Worm (Caenorhabditis elegans) whole organism, L1 larva: ENCODE measurements around the gene F32B6.4.

Experiments
- C04F5.9 ChIP-seq: sonication (generic microtip); optimal IDR thresholded peaks from 2 replicates; lab custom pipeline; 2016; ENCODE audit warnings: missing genetic modification characterization, missing compliant biosample characterization
- C34B4.2 ChIP-seq: sonication (generic microtip); optimal IDR thresholded peaks from 2 replicates; lab custom pipeline; 2017; ENCODE audit warnings: mild to moderate bottlenecking, missing genetic modification characterization, missing compliant biosample characterization
- F16B12.6 ChIP-seq: fragments of 150-350 bp; optimal IDR thresholded peaks from 2 replicates; lab custom pipeline; 2014; ENCODE audit warnings: missing biosample characterization, missing genetic modification characterization
- Y116A8C.19 ChIP-seq: sonication (generic microtip); optimal IDR thresholded peaks from 2 replicates; lab custom pipeline; 2016; ENCODE audit warnings: missing compliant biosample characterization, missing genetic modification characterization, borderline replicate concordance
- alr-1 ChIP-seq: fragments of 200-800 bp; sonication (Bioruptor generic); optimal IDR thresholded peaks from 2 replicates; lab custom pipeline; 2018; ENCODE audit warnings: borderline replicate concordance, mild to moderate bottlenecking, missing genetic modification characterization, missing compliant biosample characterization
- aly-2 ChIP-seq: fragments of 150-350 bp; optimal IDR thresholded peaks from 2 replicates; lab custom pipeline; 2014; ENCODE audit warnings: missing biosample characterization, missing genetic modification characterization
- blmp-1 ChIP-seq: fragments of 150-350 bp; optimal IDR thresholded peaks from 2 replicates; lab custom pipeline; 2014; ENCODE audit warnings: missing biosample characterization, missing genetic modification characterization
- ceh-63 ChIP-seq: fragments of 200-800 bp; sonication (Bioruptor generic); optimal IDR thresholded peaks from 2 replicates; lab custom pipeline; 2018; ENCODE audit warnings: mild to moderate bottlenecking, missing genetic modification characterization, missing compliant biosample characterization
- ceh-88 ChIP-seq: fragments of 200-800 bp; sonication (Bioruptor generic); IDR thresholded peaks from 2 replicates; pipeline ENCODE4 v1.3.6; 2022; ENCODE audit warnings: missing genetic modification characterization, missing compliant biosample characterization
- efl-1 ChIP-seq, 4 experiments: fragments of 150-350 bp; optimal IDR thresholded peaks in 3 of 4; peaks in 1 of 4; 1 replicate in 1 of 4; 2 replicates in 3 of 4; lab custom pipeline; 2014; ENCODE audit warnings: missing biosample characterization in 2 of 4, missing genetic modification characterization in 2 of 4, missing genetic modification reagents in 2 of 4
- egl-27 ChIP-seq, 2 experiments: fragments of 150-350 bp in 1 of 2; sonication (generic microtip); optimal IDR thresholded peaks; 3 replicates each; lab custom pipeline; 2017 to 2018; ENCODE audit warnings: missing biosample characterization in 2 of 2, missing genetic modification characterization in 2 of 2, missing genetic modification reagents in 2 of 2
- elt-2 ChIP-seq: sonication (generic microtip); optimal IDR thresholded peaks from 2 replicates; lab custom pipeline; 2016; ENCODE audit warnings: missing genetic modification characterization, mild to moderate bottlenecking, inconsistent platforms, missing compliant biosample characterization, missing genetic modification reagents
- fkh-10 ChIP-seq: sonication (generic microtip); optimal IDR thresholded peaks from 2 replicates; lab custom pipeline; 2017; ENCODE audit warnings: missing biosample characterization, missing genetic modification reagents, missing genetic modification characterization
- fkh-4 ChIP-seq: sonication (generic microtip); optimal IDR thresholded peaks from 2 replicates; lab custom pipeline; 2016; ENCODE audit warnings: missing compliant biosample characterization, missing genetic modification characterization, borderline replicate concordance
- fkh-8 ChIP-seq: sonication (generic microtip); optimal IDR thresholded peaks from 2 replicates; lab custom pipeline; 2016; ENCODE audit warnings: mild to moderate bottlenecking, missing genetic modification characterization, missing compliant biosample characterization
- hlh-4 ChIP-seq: sonication (generic microtip); optimal IDR thresholded peaks from 2 replicates; lab custom pipeline; 2016; ENCODE audit warnings: mild to moderate bottlenecking, missing genetic modification characterization, missing compliant biosample characterization
- hpl-2 ChIP-seq: fragments of 150-350 bp; optimal IDR thresholded peaks from 2 replicates; lab custom pipeline; 2014; ENCODE audit warnings: missing biosample characterization, missing genetic modification reagents, missing genetic modification characterization
- isw-1 ChIP-seq: fragments of 200-800 bp; sonication (Bioruptor generic); IDR thresholded peaks from 2 replicates; pipeline ENCODE4 v1.3.6; 2022; ENCODE audit warnings: missing genetic modification characterization, missing compliant biosample characterization
- lin-14 ChIP-seq: fragments of 200-800 bp; sonication (Bioruptor generic); optimal IDR thresholded peaks from 2 replicates; lab custom pipeline; 2018; ENCODE audit warnings: mild to moderate bottlenecking, missing genetic modification characterization, moderate library complexity, missing compliant biosample characterization
- lin-35 ChIP-seq, 2 experiments: fragments of 150-350 bp; optimal IDR thresholded peaks; 2 replicates each; lab custom pipeline; 2014; ENCODE audit warnings: missing biosample characterization in 2 of 2, missing genetic modification characterization in 2 of 2, missing genetic modification reagents in 2 of 2
- lir-3 ChIP-seq: sonication (generic microtip); optimal IDR thresholded peaks from 2 replicates; lab custom pipeline; 2016; ENCODE audit warnings: mild to moderate bottlenecking, missing genetic modification characterization, moderate library complexity, missing compliant biosample characterization; ENCODE audit not compliant: poor library complexity
- mef-2 ChIP-seq: fragments of 150-350 bp; optimal IDR thresholded peaks from 2 replicates; lab custom pipeline; 2014; ENCODE audit warnings: missing biosample characterization, missing genetic modification characterization
- nhr-11 ChIP-seq: fragments of 150-350 bp; optimal IDR thresholded peaks from 2 replicates; lab custom pipeline; 2014; ENCODE audit warnings: missing biosample characterization, missing genetic modification characterization
- nhr-20 ChIP-seq: sonication (generic microtip); optimal IDR thresholded peaks from 2 replicates; lab custom pipeline; 2016; ENCODE audit warnings: mild to moderate bottlenecking, missing genetic modification characterization, missing compliant biosample characterization
- nhr-28 ChIP-seq: fragments of 150-350 bp; optimal IDR thresholded peaks from 2 replicates; lab custom pipeline; 2014; ENCODE audit warnings: missing biosample characterization, missing genetic modification characterization
- nhr-47 ChIP-seq: sonication (generic microtip); optimal IDR thresholded peaks from 2 replicates; lab custom pipeline; 2016; ENCODE audit warnings: mild to moderate bottlenecking, missing genetic modification characterization, moderate library complexity, missing compliant biosample characterization
- nhr-84 ChIP-seq: sonication (generic microtip); optimal IDR thresholded peaks from 2 replicates; lab custom pipeline; 2017; ENCODE audit warnings: missing biosample characterization, missing genetic modification characterization
- pqm-1 ChIP-seq: sonication (generic microtip); optimal IDR thresholded peaks from 3 replicates; lab custom pipeline; 2017; ENCODE audit warnings: missing biosample characterization, missing genetic modification characterization
- sox-4 ChIP-seq: sonication (generic microtip); optimal IDR thresholded peaks from 2 replicates; lab custom pipeline; 2016; ENCODE audit warnings: missing genetic modification characterization, missing compliant biosample characterization
- sptf-1 ChIP-seq: fragments of 150-350 bp; optimal IDR thresholded peaks from 2 replicates; lab custom pipeline; 2014; ENCODE audit warnings: missing biosample characterization, missing genetic modification characterization
- sup-37 ChIP-seq: fragments of 200-800 bp; sonication (Bioruptor generic); optimal IDR thresholded peaks from 2 replicates; lab custom pipeline; 2018; ENCODE audit warnings: mild to moderate bottlenecking, missing genetic modification characterization, missing compliant biosample characterization
- swsn-7 ChIP-seq: sonication (generic microtip); optimal IDR thresholded peaks from 2 replicates; lab custom pipeline; 2016; ENCODE audit warnings: missing genetic modification characterization, missing compliant biosample characterization
- tbx-2 ChIP-seq: sonication (generic microtip); optimal IDR thresholded peaks from 2 replicates; lab custom pipeline; 2016; ENCODE audit warnings: missing genetic modification characterization, missing compliant biosample characterization
- vab-15 ChIP-seq: sonication (generic microtip); optimal IDR thresholded peaks from 2 replicates; lab custom pipeline; 2017; ENCODE audit warnings: missing genotype, mild to moderate bottlenecking, missing genetic modification characterization, missing compliant biosample characterization
- zip-4 ChIP-seq: fragments of 200-800 bp; sonication (Bioruptor generic); optimal IDR thresholded peaks from 2 replicates; lab custom pipeline; 2018; ENCODE audit warnings: mild to moderate bottlenecking, missing genetic modification characterization, moderate library complexity, missing compliant biosample characterization

Gene F32B6.4

DNA sequence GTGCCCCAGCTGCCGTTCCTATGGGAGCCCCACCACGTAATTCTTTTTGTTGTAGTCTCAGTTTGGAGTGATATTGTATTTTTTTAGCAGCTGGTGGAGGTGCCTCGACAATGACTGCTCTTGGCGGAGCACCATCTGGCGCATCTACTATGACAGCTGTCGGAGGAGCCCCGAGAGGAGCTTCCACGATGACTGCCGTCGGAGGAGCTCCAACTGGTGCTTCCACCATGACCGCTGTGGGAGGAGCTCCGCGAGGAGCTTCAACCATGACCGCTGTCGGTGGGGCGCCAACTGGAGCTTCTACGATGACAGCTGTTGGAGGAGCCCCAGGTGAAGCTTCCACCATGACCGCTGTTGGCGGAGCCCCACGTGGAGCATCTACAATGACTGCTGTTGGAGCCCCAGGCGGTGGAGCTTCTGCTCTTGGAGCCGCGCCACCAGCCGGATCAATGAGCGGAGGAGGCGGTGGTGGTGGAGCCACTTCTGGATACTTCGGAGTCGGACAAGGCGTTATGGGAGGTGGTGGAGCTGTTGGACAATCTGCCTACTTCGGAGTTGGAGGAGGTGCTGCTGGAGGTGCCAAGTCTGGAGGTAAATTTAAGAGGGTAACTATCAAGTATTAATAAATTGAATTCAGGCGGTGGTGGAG lies 38.9 kb downstream of the F32B6.4 start:
- TF ChIP-seq C34B4.2 (no peak), sup-37 (GFP tag; lab: Kevin White, UChicago) (no peak), nhr-28 (no peak), nhr-84 (tag; lab: Kevin White, UChicago) (no peak), tbx-2 (tag; lab: Kevin White, UChicago) (no peak), lin-14 (GFP tag; lab: Kevin White, UChicago) (no peak), hpl-2 (GFP tag; lab: Kevin White, UChicago) (no peak), nhr-20 (no peak), egl-27 (tag; optimal IDR thresholded peaks at IDR 0.05; lab: Kevin White, UChicago) (no peak), vab-15 (tag; lab: Kevin White, UChicago) (no peak)
- TF ChIP-seq, all 84 proteins: peak for 0

ce11 chrIV:9852250-9852649 lies 39.6 kb downstream of the F32B6.4 start, which contains the start of gene ssq-1:
Gene ssq-1, plus strand, starts transcription at chrIV:9852550.
- TF ChIP-seq aly-2 (tag; lab: Kevin White, UChicago), result no peak
- no peak for TF ChIP-seq nhr-47 (tag; lab: Kevin White, UChicago)
- TF ChIP-seq fkh-4 (tag; lab: Kevin White, UChicago), result no peak
- no peak for TF ChIP-seq ceh-88 (GFP tag; lab: Robert Waterston, UW)

DNA sequence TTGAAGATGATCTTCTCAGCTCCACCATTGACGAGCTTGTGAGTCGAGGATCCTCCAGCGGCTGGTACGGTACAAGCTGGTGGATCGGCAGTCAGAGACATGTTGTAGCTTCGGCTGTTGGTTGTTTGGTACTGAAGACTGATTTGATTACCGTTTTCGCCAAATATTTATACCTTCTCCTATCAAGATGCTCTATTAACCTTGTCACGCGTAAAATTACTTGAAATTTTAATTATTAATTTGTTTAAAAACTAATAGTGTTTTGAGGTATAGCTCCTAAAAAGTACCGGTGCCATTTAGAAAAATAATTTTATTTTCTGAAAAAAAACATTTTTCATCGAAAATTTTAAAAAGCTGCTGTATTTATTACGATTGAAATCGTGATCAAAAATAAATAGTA lies 40.9 kb downstream of the F32B6.4 start, which contains the start of gene ssp-10:
TSS of gene ssp-10 (minus strand) at position 101 of the 400 bp plus-strand sequence.
- TF ChIP-seq C34B4.2, result no peak
- TF ChIP-seq efl-1 (optimal IDR thresholded peaks at IDR 0.05; lab: Kevin White, UChicago), result no peak
- TF ChIP-seq efl-1 (GFP tag; optimal IDR thresholded peaks at IDR 0.05 in 1 of 2; lab: Kevin White, UChicago), result no peak
- no peak for TF ChIP-seq alr-1 (tag; lab: Kevin White, UChicago)
- no peak for TF ChIP-seq nhr-47 (tag; lab: Kevin White, UChicago)
- TF ChIP-seq elt-2 (tag; lab: Kevin White, UChicago), result no peak
- no peak for TF ChIP-seq nhr-11 (tag; lab: Kevin White, UChicago)
- no peak for TF ChIP-seq lin-35 (GFP tag; optimal IDR thresholded peaks at IDR 0.05; lab: Kevin White, UChicago)
- no peak for TF ChIP-seq sup-37 (GFP tag; lab: Kevin White, UChicago)
- TF ChIP-seq blmp-1 (tag; lab: Kevin White, UChicago), result no peak
- no peak for TF ChIP-seq Y116A8C.19 (tag; lab: Kevin White, UChicago)
- TF ChIP-seq swsn-7, result no peak
- no peak for TF ChIP-seq mef-2 (tag; lab: Kevin White, UChicago)
- no peak for TF ChIP-seq isw-1
- no peak for TF ChIP-seq F16B12.6 (tag; lab: Kevin White, UChicago)
- no peak for TF ChIP-seq hlh-4
- TF ChIP-seq sox-4 (tag; lab: Kevin White, UChicago), result no peak
- TF ChIP-seq sptf-1 (tag; lab: Kevin White, UChicago), result no peak
- no peak for TF ChIP-seq C04F5.9 (tag; lab: Kevin White, UChicago)

DNA sequence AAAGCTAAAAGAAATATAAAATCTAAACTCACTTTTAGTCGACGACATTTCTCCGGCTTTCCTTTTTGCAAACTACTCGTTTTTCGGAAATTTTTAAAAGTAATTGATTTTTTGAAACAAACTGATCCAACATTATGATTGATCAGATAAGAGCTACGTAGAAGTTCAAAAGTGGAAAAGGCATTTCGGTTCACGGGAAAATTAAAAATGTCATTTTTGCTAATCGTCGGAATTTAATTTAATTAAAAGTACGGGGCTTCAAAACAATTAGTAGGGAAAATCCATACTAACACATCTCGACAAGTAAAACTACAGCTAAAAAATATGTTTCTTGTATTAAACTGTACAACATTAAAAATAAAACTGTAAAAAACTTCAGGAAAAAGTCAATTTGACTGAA lies 42.2 kb downstream of the F32B6.4 start, which contains the start of gene K07F5.8:
TSS of gene K07F5.8 (minus strand) at position 101 of the 400 bp plus-strand sequence.
- TF ChIP-seq fkh-8 (tag; lab: Kevin White, UChicago) (no peak), ceh-63 (GFP tag; lab: Kevin White, UChicago) (no peak), zip-4 (no peak), pqm-1 (tag; lab: Kevin White, UChicago) (no peak), lir-3 (tag; lab: Kevin White, UChicago) (no peak), fkh-10 (no peak), lin-35 (GFP tag; optimal IDR thresholded peaks at IDR 0.05; lab: Kevin White, UChicago) (no peak), blmp-1 (tag; lab: Kevin White, UChicago) (no peak)
- TF ChIP-seq, all 84 proteins: peak for 0
